Worm (Caenorhabditis elegans) whole organism, young adult: ENCODE measurements around the gene H03G16.5.

Experiments used
- F10E7.11 ChIP-seq: sonication (generic microtip); optimal IDR thresholded peaks from 2 replicates; lab custom pipeline; 2017; ENCODE audit warnings: mild to moderate bottlenecking, missing genetic modification characterization, moderate library complexity, missing compliant biosample characterization
- Y67H2A.10 ChIP-seq: fragments of 200-800 bp; sonication (Bioruptor generic); conservative IDR thresholded peaks from 2 replicates; pipeline ENCODE4 v1.3.6; 2022; ENCODE audit warnings: missing genetic modification reagents, missing genetic modification characterization, missing compliant biosample characterization
- ceh-100 ChIP-seq: fragments of 200-800 bp; sonication (Bioruptor generic); IDR thresholded peaks from 2 replicates; pipeline ENCODE4 v1.3.6; 2022; ENCODE audit warnings: missing genetic modification reagents, missing genetic modification characterization, missing compliant biosample characterization
- ceh-79 ChIP-seq: sonication (generic microtip); optimal IDR thresholded peaks from 2 replicates; lab custom pipeline; 2017; ENCODE audit warnings: mild to moderate bottlenecking, missing genetic modification characterization, missing compliant biosample characterization
- dpl-1 ChIP-seq: fragments of 150-350 bp; optimal IDR thresholded peaks from 2 replicates; lab custom pipeline; 2014; ENCODE audit warnings: missing biosample characterization, missing genetic modification reagents, missing genetic modification characterization
- efl-1 ChIP-seq: fragments of 150-350 bp; optimal IDR thresholded peaks from 2 replicates; lab custom pipeline; 2014; ENCODE audit warnings: missing biosample characterization, missing genetic modification reagents, missing genetic modification characterization
- ets-4 ChIP-seq: fragments of 200-800 bp; sonication (Bioruptor generic); optimal IDR thresholded peaks from 2 replicates; lab custom pipeline; 2018; ENCODE audit warnings: mild to moderate bottlenecking, missing genetic modification characterization, missing compliant biosample characterization
- hlh-12 ChIP-seq: sonication (generic microtip); optimal IDR thresholded peaks from 2 replicates; lab custom pipeline; 2016; ENCODE audit warnings: missing genetic modification characterization, missing compliant biosample characterization
- hrde-1 ChIP-seq: sonication (generic microtip); optimal IDR thresholded peaks from 2 replicates; lab custom pipeline; 2016; ENCODE audit warnings: missing genetic modification characterization, mild to moderate bottlenecking, missing compliant biosample characterization, moderate library complexity, missing genotype, missing genetic modification reagents, borderline replicate concordance
- hsf-1 ChIP-seq: fragments of 200-800 bp; sonication (Bioruptor generic); IDR thresholded peaks from 2 replicates; pipeline ENCODE4 v1.3.6; 2022; ENCODE audit warnings: missing genetic modification reagents, missing genetic modification characterization, missing compliant biosample characterization
- lin-26 ChIP-seq: fragments of 200-800 bp; sonication (Bioruptor generic); IDR thresholded peaks from 2 replicates; pipeline ENCODE4 v1.3.6; 2022; ENCODE audit warnings: missing genetic modification reagents, missing genetic modification characterization, missing compliant biosample characterization
- pha-4 ChIP-seq: fragments of 150-350 bp; sonication (generic microtip); optimal IDR thresholded peaks from 2 replicates; lab custom pipeline; 2014; ENCODE audit warnings: missing biosample characterization, missing genetic modification reagents, missing genetic modification characterization
- snpc-4 ChIP-seq, 5 experiments: fragments of 150-350 bp in 1 of 5; sonication (generic microtip) in 4 of 5; optimal IDR thresholded peaks; 2 replicates each; lab custom pipeline; 2014 to 2018; ENCODE audit warnings: missing genetic modification characterization in 5 of 5, missing biosample characterization in 3 of 5, antibody characterized with exemption in 2 of 5, mild to moderate bottlenecking in 2 of 5, missing compliant biosample characterization in 2 of 5, missing genotype in 2 of 5, moderate library complexity in 2 of 5, missing genetic modification reagents in 1 of 5

- TF ChIP-seq dpl-1, result no peak
- no peak for TF ChIP-seq ets-4 (GFP tag; lab: Kevin White, UChicago)
- no peak for TF ChIP-seq efl-1 (GFP tag; lab: Kevin White, UChicago)
- TF ChIP-seq F10E7.11 (tag; lab: Kevin White, UChicago), result no peak
- TF ChIP-seq ceh-100 (GFP tag; lab: Robert Waterston, UW), result no peak
- TF ChIP-seq hrde-1 (tag; lab: Kevin White, UChicago), result no peak
- no peak for TF ChIP-seq ceh-79 (tag; lab: Kevin White, UChicago)
- TF ChIP-seq hsf-1 (GFP tag; lab: Robert Waterston, UW), result no peak
- peak; percentile 47 for TF ChIP-seq snpc-4 (GFP tag; optimal IDR thresholded peaks at IDR 0.05; lab: Kevin White, UChicago)
- peak in 3 of 4 experiments; percentile 20 to 87 (median 84) for TF ChIP-seq snpc-4 (tag; optimal IDR thresholded peaks at IDR 0.05; lab: Kevin White, UChicago)
- TF ChIP-seq pha-4, result no peak
- TF ChIP-seq Y67H2A.10 (GFP tag; lab: Robert Waterston, UW), result no peak
- TF ChIP-seq hlh-12 (tag; lab: Kevin White, UChicago), result no peak
- no peak for TF ChIP-seq lin-26 (GFP tag; lab: Robert Waterston, UW)
Measured at ce11 chrX:15092775-15093386, 36.2 kb upstream of the H03G16.5 start.
